Fruit fly (Drosophila melanogaster): ENCODE data around the gene Nprl2.
A peak's percentile ranks its signal among the peaks of the same experiment; 100 is the strongest.

- TF ChIP-seq Blimp-1 (GFP tag; optimal IDR thresholded peaks at IDR 0.05) = peak; percentile 28
- TF ChIP-seq zfh2 (GFP tag; optimal IDR thresholded peaks at IDR 0.05) = no peak
- TF ChIP-seq CG32767 (GFP tag; IDR thresholded peaks at IDR 0.05) = 0 out of 2 replicates have a peak, but pooled peaks have one; percentile 35
- no peak for TF ChIP-seq jumu (GFP tag; optimal IDR thresholded peaks at IDR 0.05)
- TF ChIP-seq sd (tag; optimal IDR thresholded peaks at IDR 0.05) = peak; percentile 6
- no peak for TF ChIP-seq tin (GFP tag; optimal IDR thresholded peaks at IDR 0.05)
- TF ChIP-seq pan (optimal IDR thresholded peaks at IDR 0.05) = no peak
- TF ChIP-seq pan (GFP tag; optimal IDR thresholded peaks at IDR 0.05 in 1 of 2, IDR thresholded peaks at IDR 0.05 in 1 of 2) = peak in 1 of 2 experiments; percentile 48
- TF ChIP-seq bcd (GFP tag; optimal IDR thresholded peaks at IDR 0.05) = peak; percentile 15
- no peak for TF ChIP-seq hth (optimal IDR thresholded peaks at IDR 0.05)
- TF ChIP-seq Lim3 (GFP tag; IDR thresholded peaks at IDR 0.05) = no peak
These were observed 49.9 kb downstream of the Nprl2 start for dm6 chrX:16834259-16834658.
